Worm (Caenorhabditis elegans) whole organism, L4/young adult: ENCODE measurements around the gene epg-9.
A peak's percentile ranks its signal among the peaks of the same experiment; 100 is the strongest.

Source experiments
- W03F9.2 ChIP-seq: fragments of 150-350 bp; optimal IDR thresholded peaks from 2 replicates; lab custom pipeline; 2014; ENCODE audit warnings: missing biosample characterization, missing genetic modification characterization
- dao-5 ChIP-seq: sonication (generic microtip); optimal IDR thresholded peaks from 2 replicates; lab custom pipeline; 2016; ENCODE audit warnings: missing genotype, missing genetic modification characterization, moderate library complexity, missing compliant biosample characterization
- him-1 ChIP-seq: sonication (generic microtip); optimal IDR thresholded peaks from 2 replicates; lab custom pipeline; 2016; ENCODE audit warnings: missing genotype, missing genetic modification reagents, missing genetic modification characterization, missing compliant biosample characterization

The epg-9 gene

DNA sequence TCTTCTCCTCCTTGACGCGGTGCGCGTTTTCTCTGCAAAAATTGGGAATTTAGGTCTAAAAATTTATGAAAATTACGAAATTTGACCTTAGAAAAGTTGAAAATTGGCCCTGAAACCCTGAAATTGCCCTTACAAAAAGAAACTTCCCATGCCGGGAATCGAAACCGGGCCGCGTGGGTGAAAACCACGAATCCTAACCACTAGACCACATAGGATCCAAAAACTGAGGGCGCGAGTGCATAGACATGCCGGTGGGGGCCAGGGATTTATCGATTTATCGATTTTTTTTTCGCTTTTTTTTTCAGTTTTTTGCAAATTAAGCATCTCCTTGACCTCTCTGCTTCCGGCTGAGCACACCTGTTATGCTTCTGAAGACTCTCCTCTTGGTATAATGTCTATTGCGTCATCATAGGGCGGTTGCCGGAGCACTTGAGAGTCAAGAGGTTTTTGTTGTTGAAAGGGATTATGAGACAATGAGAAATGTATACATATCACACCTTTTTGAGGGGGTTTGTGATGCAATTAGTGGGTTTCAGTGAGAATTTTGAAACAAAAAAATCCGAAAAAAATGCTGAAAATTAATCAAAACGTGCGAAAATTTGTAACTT lies 38.8 kb downstream of the epg-9 start:
- TF ChIP-seq W03F9.2 (tag; lab: Kevin White, UChicago): no peak
- no peak for TF ChIP-seq dao-5 (tag; lab: Kevin White, UChicago)
- TF ChIP-seq him-1 (tag; lab: Kevin White, UChicago): no peak

DNA sequence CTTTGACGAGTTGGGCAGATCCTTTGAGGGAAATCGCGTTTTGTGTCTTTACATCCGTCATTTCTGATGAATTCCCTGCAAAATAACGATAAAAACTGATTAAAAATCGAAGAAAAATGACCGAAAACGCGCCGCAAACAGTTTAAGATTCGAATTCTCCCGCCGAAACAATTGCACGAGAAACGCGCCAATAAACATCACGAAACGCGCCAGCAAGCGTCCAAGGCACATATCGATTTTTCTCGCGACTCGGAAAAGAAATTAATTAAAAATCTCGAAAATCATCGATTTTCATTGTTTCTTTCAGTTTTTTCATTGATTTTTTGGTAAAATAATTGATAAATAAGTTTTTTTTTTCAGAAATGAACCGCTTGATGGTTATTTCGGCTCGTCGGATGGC lies 40.0 kb downstream of the epg-9 start, which contains the start of the genes mdf-2 and nduv-3:
TSS of gene mdf-2 (minus strand) at position 176 of the 400 bp plus-strand sequence.
TSS of gene nduv-3 (plus strand) at position 361 of the 400 bp plus-strand sequence.
- TF ChIP-seq him-1 (tag; lab: Kevin White, UChicago) (no peak), dao-5 (tag; lab: Kevin White, UChicago) (no peak), W03F9.2 (tag; lab: Kevin White, UChicago) (peak; percentile 72)

DNA sequence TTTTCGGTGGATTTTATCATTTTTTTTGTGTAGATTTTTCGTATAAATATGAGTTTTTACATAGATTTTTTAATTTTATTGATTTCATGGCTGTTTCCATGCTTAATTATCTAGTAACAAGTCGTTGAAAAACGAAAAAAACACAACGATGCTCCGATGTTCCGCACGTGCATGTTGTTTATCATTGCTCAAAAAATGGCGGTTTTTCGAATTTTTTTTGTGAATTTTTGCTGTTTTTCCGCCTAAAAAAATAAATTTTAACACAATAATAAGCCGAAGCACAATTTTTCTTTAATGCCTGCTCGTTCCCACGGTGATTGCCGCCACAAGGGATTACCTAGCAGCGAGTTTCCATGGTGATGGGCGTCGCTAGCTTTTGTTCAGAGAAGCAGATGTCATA lies 41.1 kb downstream of the epg-9 start:
- no peak for TF ChIP-seq dao-5 (tag; lab: Kevin White, UChicago)
- TF ChIP-seq W03F9.2 (tag; lab: Kevin White, UChicago): no peak
- no peak for TF ChIP-seq him-1 (tag; lab: Kevin White, UChicago)

DNA sequence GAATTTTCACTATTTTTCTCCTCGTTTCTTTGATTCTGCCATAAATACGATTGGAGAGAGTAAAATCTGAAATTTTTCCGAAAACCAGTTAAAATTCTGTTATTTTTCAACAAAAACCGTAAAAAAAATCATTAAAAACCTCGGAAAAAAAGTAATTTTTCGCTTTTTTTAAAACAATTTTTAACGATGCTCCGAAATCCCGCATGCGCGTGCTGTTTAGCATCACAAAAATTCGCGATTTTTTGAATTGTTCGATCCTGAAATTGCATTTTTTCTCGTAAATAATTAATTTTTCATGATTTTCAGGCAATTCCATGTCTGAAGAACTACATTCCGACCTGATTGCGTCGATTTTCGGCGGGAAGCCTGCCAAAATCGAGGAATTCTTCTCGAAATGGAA lies 41.7 kb downstream of the epg-9 start, which contains the start of gene ric-8:
TSS of gene ric-8 (plus strand) at position 301 of the 400 bp plus-strand sequence.
- no peak for TF ChIP-seq him-1 (tag; lab: Kevin White, UChicago)

DNA sequence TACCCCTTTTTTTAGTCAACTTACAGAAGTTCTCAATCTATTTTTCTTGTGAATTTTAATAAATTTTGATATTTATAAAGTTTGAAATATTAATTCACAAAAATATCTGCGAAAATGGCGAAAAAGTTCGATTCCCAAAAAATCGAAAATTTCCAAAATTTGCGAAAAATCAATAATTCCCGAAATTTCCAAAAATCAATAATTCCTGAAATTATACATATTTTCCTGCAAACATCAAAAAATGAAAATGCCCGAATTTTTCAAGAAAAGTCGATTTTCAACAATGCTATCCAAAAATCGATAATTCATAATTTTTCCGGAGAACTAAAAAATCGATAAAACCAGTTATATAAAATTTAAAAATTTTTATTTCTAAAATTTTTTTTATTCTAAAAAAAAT lies 49.1 kb downstream of the epg-9 start:
- no peak for TF ChIP-seq dao-5 (tag; lab: Kevin White, UChicago)
- TF ChIP-seq him-1 (tag; lab: Kevin White, UChicago): no peak
- TF ChIP-seq W03F9.2 (tag; lab: Kevin White, UChicago): no peak

DNA sequence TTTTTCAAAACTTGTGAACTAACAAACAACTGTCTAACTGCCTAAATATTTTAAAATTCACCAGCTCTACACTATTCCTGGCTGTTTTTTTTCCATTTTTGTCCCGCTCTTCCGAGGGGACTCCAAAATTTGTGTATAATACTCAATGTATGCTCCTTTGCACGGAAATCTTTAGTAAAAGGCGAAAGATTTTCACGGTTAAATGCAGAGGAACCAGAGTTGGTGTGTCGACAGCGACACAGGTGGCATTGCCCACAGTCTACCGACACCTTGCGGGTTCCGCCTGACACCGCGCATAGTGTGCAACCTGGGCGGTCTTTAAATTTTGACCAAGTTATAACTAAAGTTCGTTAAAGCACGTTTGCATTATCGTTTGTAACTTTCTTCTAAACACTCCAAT lies 54.0 kb downstream of the epg-9 start:
- no peak for TF ChIP-seq dao-5 (tag; lab: Kevin White, UChicago)
- TF ChIP-seq him-1 (tag; lab: Kevin White, UChicago): no peak
- TF ChIP-seq W03F9.2 (tag; lab: Kevin White, UChicago): no peak

DNA sequence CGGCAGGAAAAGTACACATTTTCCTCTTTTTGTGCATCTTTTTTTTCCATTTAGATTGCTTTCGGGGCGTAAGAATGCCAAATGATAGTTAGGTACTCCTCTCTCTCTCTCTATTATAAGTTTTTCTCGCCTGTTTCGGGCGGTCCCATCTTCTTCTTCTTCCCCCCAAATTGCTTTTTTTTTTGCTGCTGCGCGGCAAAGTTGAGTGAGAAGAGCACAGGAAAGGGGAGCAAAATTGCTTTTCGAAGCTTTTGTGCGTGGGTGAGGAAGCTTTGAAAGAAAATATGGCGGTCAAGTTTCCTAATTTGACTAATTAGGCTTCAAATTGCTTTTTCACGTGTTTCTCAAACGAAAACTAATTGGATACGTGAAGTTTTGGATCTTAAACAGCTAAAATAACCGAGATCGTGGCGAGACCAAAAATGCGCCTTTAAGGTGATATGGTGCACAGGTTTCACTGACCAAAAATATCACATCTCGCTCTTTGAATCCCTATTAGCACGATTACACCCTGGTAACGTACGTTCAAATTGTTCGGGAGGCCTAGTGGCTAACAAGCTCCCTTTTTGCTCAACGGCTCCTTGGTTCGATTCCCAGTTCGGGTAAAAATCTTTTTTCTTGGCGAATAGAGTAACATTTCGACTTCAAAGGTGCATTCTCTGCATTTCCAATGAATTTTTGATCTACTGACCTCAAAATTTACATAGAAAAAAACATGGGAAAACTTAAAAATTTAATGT lies 55.6 kb downstream of the epg-9 start:
- TF ChIP-seq W03F9.2 (tag; lab: Kevin White, UChicago): no peak
- no peak for TF ChIP-seq dao-5 (tag; lab: Kevin White, UChicago)
- no peak for TF ChIP-seq him-1 (tag; lab: Kevin White, UChicago)
